Fruit fly (Drosophila melanogaster) whole organism, prepupa: ENCODE results near the gene CG7600.

Experiments
- Blimp-1 ChIP-seq: fragments of 200-800 bp; sonication (Bioruptor generic); optimal IDR thresholded peaks from 3 replicates; lab custom pipeline; 2017; ENCODE audit warnings: missing biosample characterization, missing genetic modification characterization, mild to moderate bottlenecking, moderate library complexity, missing genetic modification reagents
- CG10631 ChIP-seq: fragments of 200-800 bp; sonication (Bioruptor generic); optimal IDR thresholded peaks from 2 replicates; lab custom pipeline; 2016; ENCODE audit warnings: missing biosample characterization, missing genetic modification characterization
- CG10669 ChIP-seq: fragments of 200-800 bp; sonication (Bioruptor generic); optimal IDR thresholded peaks from 3 replicates; lab custom pipeline; 2018; ENCODE audit warnings: missing biosample characterization, mild to moderate bottlenecking, missing genetic modification characterization, moderate library complexity
- CG11902 ChIP-seq: fragments of 200-800 bp; sonication (Bioruptor generic); optimal IDR thresholded peaks from 3 replicates; lab custom pipeline; 2016; ENCODE audit warnings: missing biosample characterization, missing genetic modification characterization
- CG15336 ChIP-seq: fragments of 200-800 bp; sonication (Bioruptor generic); IDR thresholded peaks from 2 replicates; pipeline ENCODE4 v1.3.6; 2022; ENCODE audit warnings: missing biosample characterization, missing genetic modification characterization
- CG16779 ChIP-seq: fragments of 200-800 bp; sonication (Bioruptor generic); optimal IDR thresholded peaks from 3 replicates; lab custom pipeline; 2017; ENCODE audit warnings: missing biosample characterization, mild to moderate bottlenecking, missing genetic modification characterization
- CG3032 ChIP-seq: fragments of 200-800 bp; optimal IDR thresholded peaks from 2 replicates; lab custom pipeline; 2019; ENCODE audit warnings: missing biosample characterization, mild to moderate bottlenecking, missing genetic modification characterization, moderate library complexity
- CG31627 ChIP-seq: fragments of 200-800 bp; sonication (Bioruptor generic); optimal IDR thresholded peaks from 3 replicates; lab custom pipeline; 2016; ENCODE audit warnings: missing biosample characterization, missing genetic modification characterization
- CG32006 ChIP-seq: fragments of 200-800 bp; sonication (Bioruptor generic); optimal IDR thresholded peaks from 3 replicates; lab custom pipeline; 2017; ENCODE audit warnings: missing biosample characterization, mild to moderate bottlenecking, missing genetic modification characterization
- CG34406 ChIP-seq: fragments of 200-800 bp; sonication (Bioruptor generic); optimal IDR thresholded peaks from 3 replicates; lab custom pipeline; 2016; ENCODE audit warnings: missing biosample characterization, missing genetic modification characterization
- CG3919 ChIP-seq: fragments of 200-800 bp; sonication (Bioruptor generic); optimal IDR thresholded peaks from 3 replicates; lab custom pipeline; 2016; ENCODE audit warnings: missing biosample characterization, missing genetic modification characterization
- CG4318 ChIP-seq: fragments of 200-800 bp; sonication (Bioruptor generic); optimal IDR thresholded peaks from 3 replicates; lab custom pipeline; 2017; ENCODE audit warnings: missing biosample characterization, mild to moderate bottlenecking, missing genetic modification characterization
- CG6163 ChIP-seq: fragments of 200-800 bp; sonication (Bioruptor generic); IDR thresholded peaks from 3 replicates; pipeline ENCODE4 v1.3.6; 2022; ENCODE audit warnings: missing biosample characterization, missing genetic modification characterization
- CG6808 ChIP-seq: fragments of 200-800 bp; sonication (Bioruptor generic); optimal IDR thresholded peaks from 3 replicates; lab custom pipeline; 2017; ENCODE audit warnings: missing biosample characterization, missing genetic modification characterization, mild to moderate bottlenecking, moderate library complexity, missing genetic modification reagents
- CG8119 ChIP-seq: fragments of 200-800 bp; sonication (Bioruptor generic); IDR thresholded peaks from 3 replicates; pipeline ENCODE4 v1.3.6; 2022; ENCODE audit warnings: missing biosample characterization, missing genetic modification characterization
- CG8319 ChIP-seq: fragments of 200-800 bp; sonication (Bioruptor generic); optimal IDR thresholded peaks from 3 replicates; lab custom pipeline; 2016; ENCODE audit warnings: missing biosample characterization, missing genetic modification characterization
- CG8632 ChIP-seq: fragments of 200-800 bp; sonication (Bioruptor generic); optimal IDR thresholded peaks from 3 replicates; lab custom pipeline; 2016; ENCODE audit warnings: missing biosample characterization, missing genetic modification characterization
- Eip75B ChIP-seq: fragments of 200-800 bp; sonication (Bioruptor generic); optimal IDR thresholded peaks from 3 replicates; lab custom pipeline; 2016; ENCODE audit warnings: missing biosample characterization, missing genetic modification characterization
- Eip78C ChIP-seq: fragments of 200-800 bp; sonication (Bioruptor generic); peaks from one replicate; lab custom pipeline; 2016; ENCODE audit warnings: missing biosample characterization, missing genetic modification characterization
- Eip93F ChIP-seq: fragments of 200-800 bp; sonication (Bioruptor generic); optimal IDR thresholded peaks from 2 replicates; lab custom pipeline; 2016; ENCODE audit warnings: missing biosample characterization, mild to moderate bottlenecking, missing genetic modification characterization
- Ets96B ChIP-seq: fragments of 200-800 bp; optimal IDR thresholded peaks from 2 replicates; lab custom pipeline; 2019; ENCODE audit warnings: missing biosample characterization, mild to moderate bottlenecking, missing genetic modification characterization, moderate library complexity
- Gug ChIP-seq: fragments of 200-800 bp; sonication (Bioruptor generic); IDR thresholded peaks from 2 replicates; pipeline ENCODE4 v1.3.6; 2022; ENCODE audit warnings: missing biosample characterization, missing genetic modification characterization
- Hr38 ChIP-seq: sonication (Bioruptor generic); optimal IDR thresholded peaks from 2 replicates; lab custom pipeline; 2016; ENCODE audit warnings: missing biosample characterization, missing genetic modification characterization
- Hr39 ChIP-seq: fragments of 200-800 bp; sonication (Bioruptor generic); optimal IDR thresholded peaks from 2 replicates; lab custom pipeline; 2016; ENCODE audit warnings: missing biosample characterization, missing genetic modification characterization
- Hr4 ChIP-seq: fragments of 200-800 bp; sonication (Bioruptor generic); optimal IDR thresholded peaks from 3 replicates; lab custom pipeline; 2016; ENCODE audit warnings: missing biosample characterization, missing genetic modification characterization
- Lpt ChIP-seq: fragments of 200-800 bp; sonication (Bioruptor generic); optimal IDR thresholded peaks from 3 replicates; lab custom pipeline; 2016; ENCODE audit warnings: missing biosample characterization, missing genetic modification characterization
- Met ChIP-seq: fragments of 200-800 bp; sonication (Bioruptor generic); optimal IDR thresholded peaks from 3 replicates; lab custom pipeline; 2016; ENCODE audit warnings: missing biosample characterization, missing genetic modification characterization
- OdsH ChIP-seq: fragments of 200-800 bp; sonication (Bioruptor generic); optimal IDR thresholded peaks from 3 replicates; lab custom pipeline; 2016; ENCODE audit warnings: missing biosample characterization, missing genetic modification characterization
- Smox ChIP-seq: fragments of 200-800 bp; sonication (Bioruptor generic); optimal IDR thresholded peaks from 3 replicates; lab custom pipeline; 2016; ENCODE audit warnings: missing biosample characterization, missing genetic modification characterization
- Sox102F ChIP-seq: fragments of 200-800 bp; sonication (Bioruptor generic); optimal IDR thresholded peaks from 2 replicates; lab custom pipeline; 2016; ENCODE audit warnings: missing biosample characterization, mild to moderate bottlenecking, missing genetic modification characterization
- Sox14 ChIP-seq: fragments of 200-800 bp; sonication (Bioruptor generic); optimal IDR thresholded peaks from 3 replicates; lab custom pipeline; 2016; ENCODE audit warnings: missing biosample characterization, missing genetic modification characterization
- Sox15 ChIP-seq: fragments of 200-800 bp; sonication (Bioruptor generic); optimal IDR thresholded peaks from 3 replicates; lab custom pipeline; 2016; ENCODE audit warnings: missing biosample characterization, missing genetic modification characterization
- cyc ChIP-seq: fragments of 200-800 bp; sonication (Bioruptor generic); optimal IDR thresholded peaks from 3 replicates; lab custom pipeline; 2016; ENCODE audit warnings: missing biosample characterization, missing genetic modification characterization
- dac ChIP-seq: fragments of 200-800 bp; sonication (Bioruptor generic); optimal IDR thresholded peaks from 2 replicates; lab custom pipeline; 2017; ENCODE audit warnings: missing biosample characterization, mild to moderate bottlenecking, missing genetic modification characterization
- dsx ChIP-seq: fragments of 200-800 bp; optimal IDR thresholded peaks from 3 replicates; lab custom pipeline; 2019; ENCODE audit warnings: missing biosample characterization, mild to moderate bottlenecking, missing genetic modification characterization, moderate library complexity; ENCODE audit not compliant: poor library complexity, severe bottlenecking
- eg ChIP-seq: fragments of 200-800 bp; sonication (Bioruptor generic); IDR thresholded peaks from 3 replicates; pipeline ENCODE4 v1.3.6; 2022; ENCODE audit warnings: missing biosample characterization, missing genetic modification characterization
- fd59A ChIP-seq: fragments of 200-800 bp; sonication (Bioruptor generic); optimal IDR thresholded peaks from 2 replicates; lab custom pipeline; 2017; ENCODE audit warnings: missing biosample characterization, mild to moderate bottlenecking, missing genetic modification characterization, missing genetic modification reagents
- fd85E ChIP-seq: fragments of 200-800 bp; sonication (Bioruptor generic); optimal IDR thresholded peaks from 3 replicates; lab custom pipeline; 2016; ENCODE audit warnings: missing biosample characterization, missing genetic modification characterization
- fkh ChIP-seq: fragments of 200-800 bp; sonication (Bioruptor generic); optimal IDR thresholded peaks from 3 replicates; lab custom pipeline; 2017; ENCODE audit warnings: missing biosample characterization, mild to moderate bottlenecking, missing genetic modification characterization, moderate library complexity
- lz ChIP-seq: fragments of 200-800 bp; sonication (Bioruptor generic); optimal IDR thresholded peaks from 3 replicates; lab custom pipeline; 2016; ENCODE audit warnings: missing biosample characterization, missing genetic modification characterization
- net ChIP-seq: fragments of 200-800 bp; sonication (Bioruptor generic); optimal IDR thresholded peaks from 3 replicates; lab custom pipeline; 2016; ENCODE audit warnings: missing biosample characterization, missing genetic modification characterization
- pdm3 ChIP-seq: fragments of 200-800 bp; sonication (Bioruptor generic); optimal IDR thresholded peaks from 3 replicates; lab custom pipeline; 2016; ENCODE audit warnings: missing biosample characterization, missing genetic modification characterization
- salr ChIP-seq, 2 experiments: fragments of 200-800 bp; sonication (Bioruptor generic); optimal IDR thresholded peaks; 3 replicates each; lab custom pipeline; 2016 to 2018; ENCODE audit warnings: missing biosample characterization in 2 of 2, missing genetic modification characterization in 2 of 2, mild to moderate bottlenecking in 1 of 2
- spab ChIP-seq: fragments of 200-800 bp; sonication (Bioruptor generic); optimal IDR thresholded peaks from 2 replicates; lab custom pipeline; 2017; ENCODE audit warnings: missing biosample characterization, mild to moderate bottlenecking, missing genetic modification characterization, missing genetic modification reagents
- ss ChIP-seq, 2 experiments: fragments of 200-800 bp; sonication (Bioruptor generic); optimal IDR thresholded peaks; 2 replicates in 1 of 2; 3 replicates in 1 of 2; lab custom pipeline; 2017 to 2018; ENCODE audit warnings: mild to moderate bottlenecking in 2 of 2, missing biosample characterization in 2 of 2, missing genetic modification characterization in 2 of 2, moderate library complexity in 1 of 2
- svp ChIP-seq: fragments of 200-800 bp; sonication (Bioruptor generic); peaks from one replicate; lab custom pipeline; 2016; ENCODE audit warnings: missing biosample characterization, missing genetic modification characterization
- vri ChIP-seq: fragments of 200-800 bp; sonication (Bioruptor generic); optimal IDR thresholded peaks from 3 replicates; lab custom pipeline; 2016; ENCODE audit warnings: missing biosample characterization, mild to moderate bottlenecking, missing genetic modification characterization

Gene CG7600

DNA sequence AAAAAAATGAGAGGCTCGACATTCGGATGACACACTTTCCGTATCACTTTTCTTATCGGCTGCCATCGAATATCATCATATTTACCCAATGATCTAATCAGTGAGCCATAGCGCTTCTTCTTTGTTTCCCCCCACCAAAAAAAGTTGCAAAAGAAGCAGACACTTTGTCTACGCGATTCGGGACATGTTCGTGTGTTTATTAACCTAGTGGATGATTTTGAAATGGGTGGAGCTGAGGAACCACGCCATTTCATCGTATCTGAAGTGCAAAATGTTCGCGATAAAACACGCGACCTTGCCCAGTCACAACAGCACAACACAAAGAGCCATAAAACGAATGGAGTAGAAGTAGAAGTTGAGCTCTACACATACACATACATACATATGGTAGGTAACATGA lies 31.4 kb downstream of the CG7600 start:
- TF ChIP-seq Hr38 (no peak), CG15336 (GFP tag; lab: Robert Waterston, UW) (no peak), CG6808 (GFP tag; lab: Kevin White, UChicago) (no peak), CG6163 (GFP tag; lab: Robert Waterston, UW) (0 out of 3 replicates have a peak, but pooled peaks have one; percentile 25), Eip93F (GFP tag; lab: Kevin White, UChicago) (peak; percentile 83), Sox102F (GFP tag; lab: Kevin White, UChicago) (no peak), Sox14 (peak; percentile 57), CG8119 (GFP tag; lab: Robert Waterston, UW) (no peak), CG4318 (GFP tag; lab: Kevin White, UChicago) (no peak), CG10631 (no peak), CG8632 (GFP tag; lab: Kevin White, UChicago) (no peak), CG3032 (tag; lab: Kevin White, UChicago) (no peak), CG31627 (no peak), vri (GFP tag; lab: Kevin White, UChicago) (peak; percentile 96), Sox15 (no peak), Eip75B (GFP tag; lab: Kevin White, UChicago) (no peak), fkh (GFP tag; lab: Kevin White, UChicago) (peak; percentile 13), Met (GFP tag; lab: Kevin White, UChicago) (no peak), ss (GFP tag; optimal IDR thresholded peaks at IDR 0.05; lab: Kevin White, UChicago) (peak; percentile 32 to 53), Smox (GFP tag; lab: Kevin White, UChicago) (no peak), OdsH (GFP tag; lab: Kevin White, UChicago) (no peak), cyc (GFP tag; lab: Kevin White, UChicago) (no peak)

DNA sequence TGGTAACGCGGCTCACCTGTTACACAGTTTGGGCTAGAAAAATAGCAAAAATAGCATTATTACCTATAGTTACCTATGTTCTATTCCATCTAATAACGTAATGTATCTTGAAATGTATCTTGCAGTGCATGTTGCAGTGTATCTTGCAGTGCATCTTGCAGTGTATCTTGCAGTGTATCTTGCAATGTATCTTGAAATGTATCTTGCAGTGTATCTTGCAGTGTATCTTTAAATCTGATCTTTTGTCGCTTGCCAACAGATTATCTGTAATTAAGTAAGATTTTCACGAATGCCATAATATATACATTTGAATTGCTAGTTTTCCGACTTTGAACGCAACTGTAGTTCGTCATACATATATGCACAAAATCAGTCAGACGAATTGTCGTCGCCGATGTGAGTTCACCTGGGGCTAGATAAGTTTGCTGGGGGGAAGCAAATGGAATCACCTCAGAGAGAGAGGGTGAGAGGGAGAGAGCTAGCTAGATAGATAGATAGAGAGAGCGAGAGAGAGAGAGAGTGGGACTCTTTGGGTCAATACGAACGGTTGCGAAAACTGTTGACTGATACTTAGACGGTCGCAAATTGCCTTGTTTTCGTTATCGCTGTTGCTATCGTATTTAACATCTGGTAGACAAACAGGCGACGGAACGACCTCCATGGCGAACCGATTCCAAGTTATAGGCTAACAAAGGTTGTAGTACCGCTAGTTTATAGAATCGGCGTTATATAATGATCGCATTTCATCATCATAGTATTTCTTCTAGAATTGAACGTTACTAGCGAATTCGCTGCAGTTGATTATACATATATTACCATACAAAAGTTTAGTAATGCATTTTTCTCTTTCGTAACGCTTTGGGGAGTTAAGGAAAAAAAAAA lies 32.1 kb downstream of the CG7600 start:
- TF ChIP-seq eg (peak; percentile 59; the same call in 2 of the 3 replicates), dsx (GFP tag; lab: Kevin White, UChicago) (peak; percentile 5), CG8119 (GFP tag; lab: Robert Waterston, UW) (no peak), Smox (GFP tag; lab: Kevin White, UChicago) (no peak), salr (GFP tag; optimal IDR thresholded peaks at IDR 0.05; lab: Kevin White, UChicago) (no peak), Eip93F (GFP tag; lab: Kevin White, UChicago) (no peak), Sox14 (no peak), fd59A (GFP tag; lab: Kevin White, UChicago) (no peak), CG4318 (GFP tag; lab: Kevin White, UChicago) (peak; percentile 22), CG11902 (GFP tag; lab: Kevin White, UChicago) (no peak), pdm3 (GFP tag; lab: Kevin White, UChicago) (no peak), Blimp-1 (GFP tag; lab: Kevin White, UChicago) (no peak), CG3919 (GFP tag; lab: Kevin White, UChicago) (no peak), OdsH (GFP tag; lab: Kevin White, UChicago) (peak; percentile 16), Lpt (GFP tag; lab: Kevin White, UChicago) (no peak), lz (no peak), fd85E (no peak), CG3032 (tag; lab: Kevin White, UChicago) (peak; percentile 6), CG31627 (no peak), CG8319 (GFP tag; lab: Kevin White, UChicago) (no peak), net (GFP tag; lab: Kevin White, UChicago) (no peak), Gug (GFP tag; lab: Robert Waterston, UW) (no peak), Met (GFP tag; lab: Kevin White, UChicago) (no peak), spab (GFP tag; lab: Kevin White, UChicago) (no peak), cyc (GFP tag; lab: Kevin White, UChicago) (no peak), vri (GFP tag; lab: Kevin White, UChicago) (peak; percentile 60), CG34406 (GFP tag; lab: Kevin White, UChicago) (peak; percentile 12), CG32006 (GFP tag; lab: Kevin White, UChicago) (peak; percentile 48), Ets96B (peak; percentile 24), Hr39 (GFP tag; lab: Kevin White, UChicago) (no peak), CG10631 (peak; percentile 45), Hr4 (GFP tag; lab: Kevin White, UChicago) (peak; percentile 33), CG16779 (no peak), svp (GFP tag; lab: Kevin White, UChicago) (peak; percentile 28), CG10669 (GFP tag; lab: Kevin White, UChicago) (peak; percentile 30), Eip78C (GFP tag; lab: Kevin White, UChicago) (peak; percentile 83), dac (GFP tag; lab: Kevin White, UChicago) (no peak)
